Worm (Caenorhabditis elegans): ENCODE data around the gene ctsa-4.1.

ctsa-4.1 gene

ce11 chrII:6374646-6375045, 7.8 kb downstream of the ctsa-4.1 start:
- TF ChIP-seq fax-1 (tag; optimal IDR thresholded peaks at IDR 0.05), result no peak
- TF ChIP-seq pros-1 (tag; optimal IDR thresholded peaks at IDR 0.05), result no peak
- TF ChIP-seq C08G9.2 (tag; optimal IDR thresholded peaks at IDR 0.05), result no peak
- no peak for TF ChIP-seq unc-55 (GFP tag; optimal IDR thresholded peaks at IDR 0.05)
- TF ChIP-seq madf-2 (tag; optimal IDR thresholded peaks at IDR 0.05), result no peak
- TF ChIP-seq unc-3 (GFP tag; conservative IDR thresholded peaks at IDR 0.05), result no peak
- no peak for TF ChIP-seq unc-3 (tag; optimal IDR thresholded peaks at IDR 0.05)
- no peak for TF ChIP-seq T23F11.4 (GFP tag; optimal IDR thresholded peaks at IDR 0.05)
- no peak for TF ChIP-seq nhr-232 (tag; optimal IDR thresholded peaks at IDR 0.05)
- no peak for TF ChIP-seq fkh-10 (GFP tag; optimal IDR thresholded peaks at IDR 0.05)
- no peak for TF ChIP-seq ceh-19 (GFP tag; optimal IDR thresholded peaks at IDR 0.05)
- TF ChIP-seq pha-4 (tag; optimal IDR thresholded peaks at IDR 0.05), result no peak
- TF ChIP-seq pax-1 (tag; optimal IDR thresholded peaks at IDR 0.05), result no peak
- TF ChIP-seq mec-3 (tag; optimal IDR thresholded peaks at IDR 0.05; ENCODE audit: borderline replicate concordance), result no peak
- no peak for TF ChIP-seq odd-2 (tag; optimal IDR thresholded peaks at IDR 0.05)
- TF ChIP-seq ets-4 (tag; optimal IDR thresholded peaks at IDR 0.05), result no peak

DNA sequence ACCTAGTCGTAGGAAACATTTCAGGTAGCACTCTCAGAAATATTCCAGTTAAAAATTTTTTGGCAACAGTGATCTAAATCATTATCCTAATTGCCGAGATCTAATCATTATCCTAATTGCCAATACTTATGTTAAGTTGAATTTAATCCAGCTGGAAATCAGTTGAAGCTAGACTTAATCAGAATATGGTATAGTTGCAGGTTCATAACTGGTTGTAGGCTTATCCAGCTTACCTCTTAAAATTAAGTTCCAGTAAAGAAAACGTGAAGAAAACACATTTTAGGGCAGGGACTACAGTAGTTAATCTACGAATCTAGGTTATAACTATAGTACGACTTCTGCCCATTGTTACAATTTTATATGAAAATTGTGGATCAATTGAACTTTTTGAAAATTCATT, 9.9 kb downstream of the ctsa-4.1 start:
- TF ChIP-seq ceh-30 (tag; optimal IDR thresholded peaks at IDR 0.05) (no peak), hlh-13 (GFP tag; optimal IDR thresholded peaks at IDR 0.05) (no peak), ref-2 (tag; optimal IDR thresholded peaks at IDR 0.05) (no peak), eyg-1 (tag; optimal IDR thresholded peaks at IDR 0.05) (no peak), nfya-1 (tag; optimal IDR thresholded peaks at IDR 0.05) (no peak), pqm-1 (tag; optimal IDR thresholded peaks at IDR 0.05) (no peak), dmd-4 (tag; optimal IDR thresholded peaks at IDR 0.05; ENCODE audit: borderline replicate concordance) (no peak), hlh-30 (tag; optimal IDR thresholded peaks at IDR 0.05; ENCODE audit: insufficient read depth) (no peak), Y22D7AL.16 (tag; optimal IDR thresholded peaks at IDR 0.05) (no peak), pat-9 (tag; optimal IDR thresholded peaks at IDR 0.05) (no peak), elt-2 (tag; optimal IDR thresholded peaks at IDR 0.05) (no peak), ceh-34 (tag; optimal IDR thresholded peaks at IDR 0.05) (no peak), sox-4 (tag; optimal IDR thresholded peaks at IDR 0.05) (no peak), fax-1 (tag; optimal IDR thresholded peaks at IDR 0.05) (no peak), rnt-1 (tag; optimal IDR thresholded peaks at IDR 0.05) (no peak), pax-1 (tag; optimal IDR thresholded peaks at IDR 0.05) (no peak), nhr-232 (tag; optimal IDR thresholded peaks at IDR 0.05) (no peak), ceh-31 (tag; optimal IDR thresholded peaks at IDR 0.05) (no peak), lim-6 (tag; optimal IDR thresholded peaks at IDR 0.05) (no peak)

- TF ChIP-seq C38D4.7 (GFP tag; optimal IDR thresholded peaks at IDR 0.05) (no peak), unc-3 (GFP tag; conservative IDR thresholded peaks at IDR 0.05) (no peak), unc-3 (tag; optimal IDR thresholded peaks at IDR 0.05) (no peak), T23F11.4 (GFP tag; optimal IDR thresholded peaks at IDR 0.05) (no peak), ceh-48 (tag; optimal IDR thresholded peaks at IDR 0.05) (no peak), hlh-15 (tag; optimal IDR thresholded peaks at IDR 0.05) (no peak), nhr-11 (tag; optimal IDR thresholded peaks at IDR 0.05) (no peak), ceh-45 (GFP tag; IDR thresholded peaks at IDR 0.05) (no peak), ceh-22 (tag; optimal IDR thresholded peaks at IDR 0.05) (no peak), nfya-1 (tag; optimal IDR thresholded peaks at IDR 0.05) (no peak), lim-6 (tag; optimal IDR thresholded peaks at IDR 0.05) (no peak)
Measured at ce11 chrII:6377381-6377948, 10.7 kb downstream of the ctsa-4.1 start.
